Worm (Caenorhabditis elegans): ENCODE results near the gene ZK1307.8.
A peak's percentile ranks its signal among the peaks of the same experiment; 100 is the strongest.

The ZK1307.8 gene

ce11 chrII:9604685-9605084, 19.7 kb upstream of the ZK1307.8 start:
- TF ChIP-seq ama-1 (optimal IDR thresholded peaks at IDR 0.05) (peak; percentile 60), nhr-237 (tag; optimal IDR thresholded peaks at IDR 0.05) (no peak)

DNA sequence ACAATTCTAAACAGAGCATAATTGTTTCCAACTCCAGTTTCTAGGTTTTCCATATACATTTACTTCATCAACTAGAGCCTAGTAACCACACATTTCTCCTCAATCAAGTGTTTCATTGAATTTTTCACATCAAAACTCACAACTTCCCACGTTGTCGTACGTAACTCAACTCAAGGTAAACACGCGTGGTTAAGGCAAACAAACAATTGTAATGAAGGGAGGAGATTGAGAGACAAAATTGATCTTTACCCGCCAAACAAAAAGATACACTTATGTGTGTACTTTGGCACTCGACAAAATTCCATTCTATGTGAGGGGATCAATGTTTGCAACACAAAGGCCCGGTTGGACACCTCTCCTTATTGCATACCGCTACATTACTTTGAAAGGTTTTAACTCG, 19.1 kb upstream of the ZK1307.8 start, which contains the start of gene nhr-19:
Gene nhr-19 (minus strand): TSS at position 191 of the 400 bp plus-strand sequence.
- TF ChIP-seq lsy-2 (tag; optimal IDR thresholded peaks at IDR 0.05) (peak in 1 of 2 experiments; percentile 13), nhr-84 (tag; optimal IDR thresholded peaks at IDR 0.05) (no peak), nhr-47 (tag; optimal IDR thresholded peaks at IDR 0.05) (peak; percentile 3), mdl-1 (tag; optimal IDR thresholded peaks at IDR 0.05) (peak in 1 of 2 experiments; percentile 72), C04F5.9 (tag; optimal IDR thresholded peaks at IDR 0.05) (no peak), C16A3.4 (tag; optimal IDR thresholded peaks at IDR 0.05) (peak; percentile 30), ceh-8 (GFP tag; optimal IDR thresholded peaks at IDR 0.05) (no peak), nhr-28 (tag; optimal IDR thresholded peaks at IDR 0.05) (no peak), nhr-19 (GFP tag; conservative IDR thresholded peaks at IDR 0.05) (peak; percentile 71), nhr-76 (tag; optimal IDR thresholded peaks at IDR 0.05) (no peak), fos-1 (tag; optimal IDR thresholded peaks at IDR 0.05) (peak; percentile 9), fkh-8 (tag; optimal IDR thresholded peaks at IDR 0.05) (no peak), lin-14 (GFP tag; optimal IDR thresholded peaks at IDR 0.05) (peak; percentile 65), irx-1 (tag; optimal IDR thresholded peaks at IDR 0.05) (no peak), hlh-17 (GFP tag; optimal IDR thresholded peaks at IDR 0.05; ENCODE audit: borderline replicate concordance) (no peak), snu-23 (GFP tag; optimal IDR thresholded peaks at IDR 0.05) (peak; percentile 8), ama-1 (optimal IDR thresholded peaks at IDR 0.05) (peak; percentile 9), sup-37 (GFP tag; optimal IDR thresholded peaks at IDR 0.05) (no peak), nhr-20 (tag; optimal IDR thresholded peaks at IDR 0.05) (peak; percentile 50), sptf-1 (tag; optimal IDR thresholded peaks at IDR 0.05) (no peak)

DNA sequence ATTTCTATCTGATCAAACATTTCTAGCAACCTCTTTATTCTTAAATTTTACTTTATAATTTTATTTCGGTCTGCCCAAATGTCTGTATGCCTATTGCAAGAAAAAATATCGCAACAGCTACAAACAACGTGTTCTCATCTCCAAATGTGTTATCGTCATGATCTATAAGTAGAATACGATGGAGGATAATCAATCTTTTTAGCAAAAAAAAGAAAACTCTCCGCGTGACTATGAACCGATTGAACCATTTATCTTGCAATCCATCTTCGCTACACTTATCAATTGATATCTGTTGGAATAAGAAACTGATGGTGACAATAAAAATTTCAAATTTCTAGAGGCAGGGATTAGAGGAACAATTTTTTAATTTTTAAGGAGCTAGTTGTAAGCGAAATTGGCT, 18.5 kb upstream of the ZK1307.8 start:
- TF ChIP-seq lsy-2 (tag; optimal IDR thresholded peaks at IDR 0.05) (peak in 1 of 2 experiments; percentile 32), nhr-11 (tag; optimal IDR thresholded peaks at IDR 0.05) (no peak), lin-14 (GFP tag; optimal IDR thresholded peaks at IDR 0.05) (peak; percentile 43), fkh-4 (tag; optimal IDR thresholded peaks at IDR 0.05; ENCODE audit: borderline replicate concordance) (no peak), tbx-2 (tag; optimal IDR thresholded peaks at IDR 0.05) (no peak), jun-1 (tag; optimal IDR thresholded peaks at IDR 0.05) (no peak), snu-23 (GFP tag; optimal IDR thresholded peaks at IDR 0.05) (peak; percentile 8), blmp-1 (tag; optimal IDR thresholded peaks at IDR 0.05) (peak; percentile 78), irx-1 (tag; optimal IDR thresholded peaks at IDR 0.05) (no peak), pax-3 (tag; optimal IDR thresholded peaks at IDR 0.05) (no peak), nhr-19 (GFP tag; conservative IDR thresholded peaks at IDR 0.05) (peak; percentile 39), ztf-11 (tag; optimal IDR thresholded peaks at IDR 0.05) (no peak), egl-27 (tag; optimal IDR thresholded peaks at IDR 0.05) (no peak), unc-30 (tag; optimal IDR thresholded peaks at IDR 0.05) (no peak), C34B4.2 (tag; optimal IDR thresholded peaks at IDR 0.05) (no peak), sox-4 (tag; optimal IDR thresholded peaks at IDR 0.05) (no peak), nhr-71 (tag; optimal IDR thresholded peaks at IDR 0.05) (peak; percentile 45), sptf-1 (tag; optimal IDR thresholded peaks at IDR 0.05) (no peak), alr-1 (tag; optimal IDR thresholded peaks at IDR 0.05; ENCODE audit: borderline replicate concordance) (no peak), rnt-1 (tag; optimal IDR thresholded peaks at IDR 0.05) (no peak), unc-62 (GFP tag; optimal IDR thresholded peaks at IDR 0.05) (no peak), efl-3 (GFP tag; optimal IDR thresholded peaks at IDR 0.05) (no peak), fkh-10 (GFP tag; optimal IDR thresholded peaks at IDR 0.05) (no peak), ceh-63 (GFP tag; optimal IDR thresholded peaks at IDR 0.05) (no peak), xbp-1 (tag; optimal IDR thresholded peaks at IDR 0.05) (no peak), zip-4 (GFP tag; optimal IDR thresholded peaks at IDR 0.05) (no peak), isw-1 (GFP tag; IDR thresholded peaks at IDR 0.05) (no peak), mdl-1 (tag; optimal IDR thresholded peaks at IDR 0.05) (no peak), lin-13 (GFP tag; optimal IDR thresholded peaks at IDR 0.05) (no peak), F16B12.6 (tag; optimal IDR thresholded peaks at IDR 0.05) (no peak), unc-130 (tag; optimal IDR thresholded peaks at IDR 0.05) (no peak), lin-15B (tag; optimal IDR thresholded peaks at IDR 0.05) (no peak), nhr-20 (tag; optimal IDR thresholded peaks at IDR 0.05) (peak; percentile 74), fos-1 (tag; optimal IDR thresholded peaks at IDR 0.05) (no peak), nhr-12 (tag; optimal IDR thresholded peaks at IDR 0.05) (no peak), nhr-77 (tag; optimal IDR thresholded peaks at IDR 0.05) (no peak), mep-1 (tag; optimal IDR thresholded peaks at IDR 0.05) (no peak)

Data from whole organism, L1 larva.